Worm (Caenorhabditis elegans) whole organism, L4/young adult: ENCODE results near the gene T28C6.5.

ENCODE experiments used
- W03F9.2 ChIP-seq: fragments of 150-350 bp; optimal IDR thresholded peaks from 2 replicates; lab custom pipeline; 2014; ENCODE audit warnings: missing biosample characterization, missing genetic modification characterization
- him-1 ChIP-seq: sonication (generic microtip); optimal IDR thresholded peaks from 2 replicates; lab custom pipeline; 2016; ENCODE audit warnings: missing genotype, missing genetic modification reagents, missing genetic modification characterization, missing compliant biosample characterization

DNA sequence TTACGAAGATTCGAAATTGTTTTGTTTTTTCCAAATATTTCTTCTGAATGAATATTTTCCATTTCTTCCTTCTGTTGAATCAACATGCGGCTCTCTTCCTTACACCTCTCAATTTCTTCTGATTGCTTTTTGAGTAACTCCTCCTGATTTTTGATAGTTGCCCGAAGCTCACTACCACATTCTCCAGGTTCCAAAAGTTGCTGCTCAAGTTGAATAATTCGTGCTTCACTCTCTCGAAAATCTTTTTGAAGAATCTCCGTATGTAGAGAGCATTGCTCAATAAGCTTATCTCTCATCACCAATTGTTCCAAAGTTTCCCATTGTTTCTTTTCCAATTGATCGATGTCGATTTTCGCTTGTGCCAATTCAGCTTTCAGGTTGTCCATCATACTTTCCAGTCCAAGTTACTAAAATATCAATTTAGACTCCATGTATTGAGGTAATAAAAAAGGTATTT, 48.4 kb upstream of the T28C6.5 start, which contains the start of gene F20C5.6:
- TF ChIP-seq him-1 (tag; lab: Kevin White, UChicago) (no peak), W03F9.2 (tag; lab: Kevin White, UChicago) (no peak)
